Fruit fly (Drosophila melanogaster) whole organism, adult: ENCODE measurements around the gene CG10041.

Experiments used
- CG11617 ChIP-seq: fragments of 200-800 bp; sonication (Bioruptor generic); optimal IDR thresholded peaks from 2 replicates; lab custom pipeline; 2017; ENCODE audit warnings: mild to moderate bottlenecking, missing biosample characterization, missing genetic modification reagents, missing genetic modification characterization
- CG12768 ChIP-seq: fragments of 200-800 bp; sonication (Bioruptor generic); optimal IDR thresholded peaks from 2 replicates; lab custom pipeline; 2017; ENCODE audit warnings: missing biosample characterization, missing genetic modification characterization, mild to moderate bottlenecking, moderate library complexity, missing genetic modification reagents
- CG14711 ChIP-seq: fragments of 200-800 bp; sonication (Bioruptor generic); optimal IDR thresholded peaks from 2 replicates; lab custom pipeline; 2018; ENCODE audit warnings: missing biosample characterization, mild to moderate bottlenecking, missing genetic modification characterization, moderate library complexity
- CG1620 ChIP-seq: fragments of 200-800 bp; sonication (Bioruptor generic); optimal IDR thresholded peaks from 2 replicates; lab custom pipeline; 2016; ENCODE audit warnings: missing biosample characterization, missing genetic modification characterization
- CG33017 ChIP-seq: fragments of 200-800 bp; sonication (Bioruptor generic); optimal IDR thresholded peaks from 2 replicates; lab custom pipeline; 2018; ENCODE audit warnings: missing biosample characterization, mild to moderate bottlenecking, missing genetic modification characterization, moderate library complexity
- CG5204 ChIP-seq: fragments of 200-800 bp; sonication (Bioruptor generic); optimal IDR thresholded peaks from 2 replicates; lab custom pipeline; 2016; ENCODE audit warnings: missing biosample characterization, missing genetic modification characterization
- CG7045 ChIP-seq: fragments of 200-800 bp; sonication (Bioruptor generic); optimal IDR thresholded peaks from 2 replicates; lab custom pipeline; 2017; ENCODE audit warnings: missing biosample characterization, mild to moderate bottlenecking, missing genetic modification characterization
- CG7101 ChIP-seq: fragments of 200-800 bp; sonication (Bioruptor generic); optimal IDR thresholded peaks from 2 replicates; lab custom pipeline; 2018; ENCODE audit warnings: missing biosample characterization, mild to moderate bottlenecking, missing genetic modification characterization, moderate library complexity
- Clk ChIP-seq: fragments of 200-800 bp; sonication (Bioruptor generic); optimal IDR thresholded peaks from 2 replicates; lab custom pipeline; 2017; ENCODE audit warnings: missing biosample characterization, missing genetic modification characterization
- Crg-1 ChIP-seq: fragments of 200-800 bp; sonication (Bioruptor generic); optimal IDR thresholded peaks from 2 replicates; lab custom pipeline; 2016; ENCODE audit warnings: missing biosample characterization, missing genetic modification characterization
- Hr96 ChIP-seq: fragments of 200-800 bp; sonication (Bioruptor generic); optimal IDR thresholded peaks from 2 replicates; lab custom pipeline; 2016; ENCODE audit warnings: missing biosample characterization, missing genetic modification characterization
- Mnt ChIP-seq: fragments of 200-800 bp; sonication (Bioruptor generic); optimal IDR thresholded peaks from 2 replicates; lab custom pipeline; 2016; ENCODE audit warnings: missing biosample characterization, mild to moderate bottlenecking, missing genetic modification characterization
- bab1 ChIP-seq: fragments of 200-800 bp; sonication (Bioruptor generic); optimal IDR thresholded peaks from 3 replicates; lab custom pipeline; 2019; ENCODE audit warnings: missing biosample characterization, mild to moderate bottlenecking, missing genetic modification characterization, moderate library complexity
- cic ChIP-seq: fragments of 200-800 bp; sonication (Bioruptor generic); optimal IDR thresholded peaks from 2 replicates; lab custom pipeline; 2017; ENCODE audit warnings: missing biosample characterization, mild to moderate bottlenecking, missing genetic modification characterization, moderate library complexity
- cnc ChIP-seq, 2 experiments: fragments of >200 bp; optimal IDR thresholded peaks; 2 replicates each; lab custom pipeline; 2017
- kay ChIP-seq: fragments of 200-800 bp; sonication (Bioruptor generic); peaks from one replicate; lab custom pipeline; 2016; ENCODE audit warnings: missing biosample characterization, missing genetic modification characterization, borderline replicate concordance
- ovo ChIP-seq: fragments of 200-800 bp; sonication (Bioruptor generic); optimal IDR thresholded peaks from 2 replicates; lab custom pipeline; 2016; ENCODE audit warnings: missing biosample characterization, missing genetic modification characterization
- pad ChIP-seq: fragments of 200-800 bp; sonication (Bioruptor generic); optimal IDR thresholded peaks from 3 replicates; lab custom pipeline; 2017; ENCODE audit warnings: missing biosample characterization, missing genetic modification characterization, mild to moderate bottlenecking, moderate library complexity, missing genetic modification reagents
- tj ChIP-seq: fragments of 200-800 bp; sonication (Bioruptor generic); optimal IDR thresholded peaks from 3 replicates; lab custom pipeline; 2017; ENCODE audit warnings: missing biosample characterization, mild to moderate bottlenecking, missing genetic modification characterization, moderate library complexity
- toe ChIP-seq: fragments of 200-800 bp; sonication (Bioruptor generic); optimal IDR thresholded peaks from 2 replicates; lab custom pipeline; 2016; ENCODE audit warnings: missing biosample characterization, missing genetic modification characterization

The CG10041 gene

dm6 chr3R:12384274-12384673 lies 32.4 kb upstream of the CG10041 start:
- TF ChIP-seq CG12768 (GFP tag; lab: Kevin White, UChicago), result no peak
- TF ChIP-seq Crg-1 (GFP tag; lab: Kevin White, UChicago), result no peak
- no peak for TF ChIP-seq cnc (optimal IDR thresholded peaks at IDR 0.05; lab: Kevin White, UChicago)
- TF ChIP-seq CG11617, result no peak
- TF ChIP-seq CG1620 (GFP tag; lab: Kevin White, UChicago), result no peak
- TF ChIP-seq tj (GFP tag; lab: Kevin White, UChicago), result no peak
- no peak for TF ChIP-seq pad (GFP tag; lab: Kevin White, UChicago)
- TF ChIP-seq CG33017 (tag; lab: Kevin White, UChicago), result no peak
- no peak for TF ChIP-seq Clk (GFP tag; lab: Kevin White, UChicago)
- TF ChIP-seq Mnt (GFP tag; lab: Kevin White, UChicago), result no peak
- TF ChIP-seq CG7101 (tag; lab: Kevin White, UChicago), result no peak
- no peak for TF ChIP-seq CG14711 (tag; lab: Kevin White, UChicago)
- no peak for TF ChIP-seq CG7045 (GFP tag; lab: Kevin White, UChicago)
- no peak for TF ChIP-seq bab1 (GFP tag; lab: Kevin White, UChicago)
- TF ChIP-seq kay (GFP tag; lab: Kevin White, UChicago), result no peak
- no peak for TF ChIP-seq toe (GFP tag; lab: Kevin White, UChicago)
- TF ChIP-seq CG5204 (GFP tag; lab: Kevin White, UChicago), result no peak
- TF ChIP-seq ovo, result no peak

dm6 chr3R:12383784-12384183 lies 31.9 kb upstream of the CG10041 start:
- TF ChIP-seq bab1 (GFP tag; lab: Kevin White, UChicago), result peak; percentile 14
- TF ChIP-seq kay (GFP tag; lab: Kevin White, UChicago), result peak; percentile 95
- TF ChIP-seq Mnt (GFP tag; lab: Kevin White, UChicago), result no peak

dm6 chr3R:12383036-12383435 lies 31.1 kb upstream of the CG10041 start, which contains the start of gene GstD11:
GstD11 (plus strand) TSS chr3R:12383336.
- TF ChIP-seq cnc (optimal IDR thresholded peaks at IDR 0.05; lab: Kevin White, UChicago), result no peak

- TF ChIP-seq Clk (GFP tag; lab: Kevin White, UChicago) (no peak), Hr96 (GFP tag; lab: Kevin White, UChicago) (no peak), cic (GFP tag; lab: Kevin White, UChicago) (no peak), CG1620 (GFP tag; lab: Kevin White, UChicago) (no peak), CG14711 (tag; lab: Kevin White, UChicago) (no peak), CG5204 (GFP tag; lab: Kevin White, UChicago) (no peak), Mnt (GFP tag; lab: Kevin White, UChicago) (no peak), CG11617 (no peak), toe (GFP tag; lab: Kevin White, UChicago) (no peak)
These were observed 30.7 kb upstream of the CG10041 start, which contains the start of gene CG10035 for dm6 chr3R:12382563-12382962. CG10035 (minus strand) TSS chr3R:12382691.

dm6 chr3R:12381130-12381700 lies 29.3 kb upstream of the CG10041 start:
- TF ChIP-seq ovo (no peak), CG12768 (GFP tag; lab: Kevin White, UChicago) (peak; percentile 39)

dm6 chr3R:12379708-12380107 lies 27.8 kb upstream of the CG10041 start, which contains the start of gene GstD8:
GstD8 (plus strand) TSS chr3R:12380008.
- TF ChIP-seq cic (GFP tag; lab: Kevin White, UChicago), result no peak

- TF ChIP-seq CG7045 (GFP tag; lab: Kevin White, UChicago), result no peak
These were observed 27.3 kb upstream of the CG10041 start for dm6 chr3R:12379249-12379648.

dm6 chr3R:12378200-12378599 lies 26.3 kb upstream of the CG10041 start, which contains the start of gene GstD7:
GstD7 (plus strand) TSS chr3R:12378500.
- TF ChIP-seq CG1620 (GFP tag; lab: Kevin White, UChicago) (no peak), Mnt (GFP tag; lab: Kevin White, UChicago) (no peak), CG5204 (GFP tag; lab: Kevin White, UChicago) (no peak), CG12768 (GFP tag; lab: Kevin White, UChicago) (no peak), kay (GFP tag; lab: Kevin White, UChicago) (peak; percentile 18), CG7101 (tag; lab: Kevin White, UChicago) (no peak)
